Fruit fly (Drosophila melanogaster) Kc167 (cell line): ENCODE data around the gene Galphaf.
A peak's percentile ranks its signal among the peaks of the same experiment; 100 is the strongest.

Experiments
- Myc ChIP-seq: fragments of >200 bp; optimal IDR thresholded peaks from 2 replicates; lab custom pipeline; 2017; ENCODE audit warnings: missing external identifiers
- Sin3A ChIP-seq: fragments of >200 bp; optimal IDR thresholded peaks from 2 replicates; lab custom pipeline; 2018; ENCODE audit warnings: missing external identifiers
- h ChIP-seq: fragments of >200 bp; optimal IDR thresholded peaks from 3 replicates; lab custom pipeline; 2018; ENCODE audit warnings: missing external identifiers
- insv ChIP-seq: fragments of >200 bp; optimal IDR thresholded peaks from 3 replicates; lab custom pipeline; 2018; ENCODE audit warnings: missing external identifiers
- psq ChIP-seq: fragments of >200 bp; optimal IDR thresholded peaks from 2 replicates; lab custom pipeline; 2017; ENCODE audit warnings: missing external identifiers
- ttk ChIP-seq: sonication (Bioruptor generic); optimal IDR thresholded peaks from 2 replicates; lab custom pipeline; 2017; ENCODE audit warnings: missing external identifiers

The Galphaf gene

dm6 chr3L:16653679-16654078, 14.1 kb downstream of the Galphaf start:
- no peak for TF ChIP-seq Sin3A (lab: Kevin White, UChicago)
- no peak for TF ChIP-seq psq
- TF ChIP-seq insv (lab: Kevin White, UChicago): no peak
- no peak for TF ChIP-seq h (lab: Kevin White, UChicago)
- no peak for TF ChIP-seq ttk (lab: Kevin White, UChicago)
- TF ChIP-seq Myc (lab: Kevin White, UChicago): no peak

- TF ChIP-seq Sin3A (lab: Kevin White, UChicago) (no peak), h (lab: Kevin White, UChicago) (no peak), ttk (lab: Kevin White, UChicago) (no peak), psq (no peak), Myc (lab: Kevin White, UChicago) (no peak), insv (lab: Kevin White, UChicago) (no peak)
Measured at dm6 chr3L:16652531-16652930, 15.2 kb downstream of the Galphaf start.

- TF ChIP-seq insv (lab: Kevin White, UChicago) (no peak), Sin3A (lab: Kevin White, UChicago) (no peak)
Measured at dm6 chr3L:16651127-16651526, 16.6 kb downstream of the Galphaf start.

DNA sequence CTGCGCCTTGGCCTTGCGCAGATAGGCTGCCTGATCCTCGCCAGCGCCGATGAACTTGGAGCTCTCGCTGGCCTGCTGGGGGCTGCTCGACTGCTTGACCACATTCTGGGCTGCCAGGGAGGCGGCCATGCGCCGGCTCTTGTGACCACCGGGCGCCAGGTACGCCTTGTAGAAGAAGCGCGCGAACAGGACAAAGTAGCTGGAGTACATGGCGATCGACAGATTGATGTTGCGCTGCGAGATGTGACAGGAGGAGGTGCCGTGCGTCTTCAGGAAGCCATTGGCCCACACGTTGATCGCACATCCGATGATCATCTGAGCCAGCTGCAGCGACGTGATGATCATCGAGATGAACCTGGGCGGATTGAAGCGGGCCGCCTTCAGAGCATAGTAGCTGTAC, 17.7 kb downstream of the Galphaf start:
- no peak for TF ChIP-seq Sin3A (lab: Kevin White, UChicago)
- no peak for TF ChIP-seq insv (lab: Kevin White, UChicago)
- TF ChIP-seq Myc (lab: Kevin White, UChicago): no peak

- TF ChIP-seq psq (no peak), Myc (lab: Kevin White, UChicago) (no peak), h (lab: Kevin White, UChicago) (no peak), insv (lab: Kevin White, UChicago) (no peak), Sin3A (lab: Kevin White, UChicago) (no peak), ttk (lab: Kevin White, UChicago) (no peak)
Measured at dm6 chr3L:16647578-16648113, 20.1 kb downstream of the Galphaf start, which contains the start of gene Abl. Gene Abl, minus strand, starts transcription at chr3L:16647882.

DNA sequence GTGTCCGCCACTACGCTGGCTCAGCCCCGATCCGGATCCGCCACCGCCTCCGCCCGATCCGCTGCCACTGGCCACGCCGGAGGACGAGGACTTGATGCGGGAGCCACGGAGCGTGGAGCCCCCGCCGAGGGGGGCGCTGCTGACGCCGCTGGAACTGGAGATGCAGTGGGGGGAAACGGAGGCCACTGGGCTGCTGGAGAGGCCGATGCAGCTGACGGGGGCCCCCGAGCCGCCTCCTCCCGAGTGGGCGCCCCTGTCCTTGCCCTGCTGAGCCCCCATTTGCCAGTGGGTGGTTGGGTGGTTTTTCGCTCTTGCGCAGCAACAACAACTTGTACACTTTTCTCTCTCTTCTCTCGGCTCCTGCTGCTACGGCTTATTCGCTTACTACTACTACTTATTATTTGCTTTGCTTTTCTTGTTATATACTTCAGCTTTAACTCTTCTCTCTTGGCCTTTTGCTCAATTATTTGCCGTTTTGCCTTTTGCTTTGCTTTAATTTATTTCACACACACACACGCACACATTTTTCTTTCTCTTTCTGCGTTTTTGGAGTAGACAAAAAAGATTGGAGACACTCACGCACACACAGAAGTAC, 20.8 kb downstream of the Galphaf start:
- TF ChIP-seq Sin3A (lab: Kevin White, UChicago): no peak
- peak; percentile 73 for TF ChIP-seq ttk (lab: Kevin White, UChicago)

- no peak for TF ChIP-seq insv (lab: Kevin White, UChicago)
- no peak for TF ChIP-seq ttk (lab: Kevin White, UChicago)
Measured at dm6 chr3L:16645323-16645982, 22.3 kb downstream of the Galphaf start.

- TF ChIP-seq h (lab: Kevin White, UChicago) (no peak), insv (lab: Kevin White, UChicago) (no peak), ttk (lab: Kevin White, UChicago) (no peak), Sin3A (lab: Kevin White, UChicago) (no peak), psq (no peak)
Measured at dm6 chr3L:16644505-16644904, 23.2 kb downstream of the Galphaf start.

- no peak for TF ChIP-seq h (lab: Kevin White, UChicago)
- no peak for TF ChIP-seq ttk (lab: Kevin White, UChicago)
- TF ChIP-seq psq: no peak
- no peak for TF ChIP-seq Myc (lab: Kevin White, UChicago)
- no peak for TF ChIP-seq Sin3A (lab: Kevin White, UChicago)
- TF ChIP-seq insv (lab: Kevin White, UChicago): no peak
Measured at dm6 chr3L:16642954-16643353, 24.8 kb downstream of the Galphaf start.

DNA sequence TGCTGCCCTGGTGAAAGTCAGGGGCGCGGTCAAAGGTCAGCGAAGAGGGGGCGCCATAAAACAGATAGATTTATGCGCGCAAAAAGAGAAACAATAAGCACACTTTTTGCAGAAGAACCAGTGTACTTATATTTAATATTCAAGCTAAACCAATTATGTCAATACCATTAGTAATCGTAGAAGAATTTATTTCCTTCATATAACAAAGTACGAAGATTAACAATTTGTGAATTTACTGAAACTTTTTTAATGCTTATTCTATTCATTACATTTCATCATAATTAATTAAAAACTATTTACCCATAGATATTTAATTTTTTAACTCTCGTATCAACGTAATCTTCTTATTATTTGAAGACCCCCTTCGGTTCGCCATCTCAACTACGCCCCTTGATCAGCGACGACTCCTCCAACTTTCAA, 25.6 kb downstream of the Galphaf start:
- TF ChIP-seq Myc (lab: Kevin White, UChicago) (no peak), insv (lab: Kevin White, UChicago) (no peak)

DNA sequence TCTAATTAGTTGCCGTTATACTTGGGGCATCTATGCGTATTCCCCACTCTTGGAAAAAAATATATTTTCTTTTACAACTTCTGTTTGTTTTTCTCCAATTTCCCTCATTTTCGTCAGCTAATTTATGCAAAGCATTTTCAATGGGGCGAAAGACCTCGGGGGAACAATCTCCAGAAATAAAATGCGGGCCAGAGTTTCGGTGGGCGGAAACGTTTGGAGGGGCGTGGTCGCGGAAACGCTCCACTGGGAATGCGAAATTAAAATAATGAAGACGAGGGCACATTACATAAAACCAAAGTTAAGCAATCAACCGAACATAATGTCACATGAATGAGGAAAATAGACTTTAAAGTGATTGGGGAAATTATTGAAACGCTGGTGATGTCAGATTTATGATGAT, 26.6 kb downstream of the Galphaf start:
- TF ChIP-seq insv (lab: Kevin White, UChicago) (no peak), ttk (lab: Kevin White, UChicago) (no peak), Sin3A (lab: Kevin White, UChicago) (no peak), Myc (lab: Kevin White, UChicago) (no peak), h (lab: Kevin White, UChicago) (no peak)

dm6 chr3L:16640509-16641068, 27.1 kb downstream of the Galphaf start:
- no peak for TF ChIP-seq Myc (lab: Kevin White, UChicago)
- TF ChIP-seq h (lab: Kevin White, UChicago): no peak
- TF ChIP-seq insv (lab: Kevin White, UChicago): no peak
- no peak for TF ChIP-seq psq
- no peak for TF ChIP-seq ttk (lab: Kevin White, UChicago)
- TF ChIP-seq Sin3A (lab: Kevin White, UChicago): no peak
